Fruit fly (Drosophila melanogaster) whole organism, embryonic: ENCODE measurements around the gene Ythdc1.

Source experiments
- Awh ChIP-seq: fragments of 200-800 bp; sonication (Bioruptor generic); IDR thresholded peaks from 2 replicates; pipeline ENCODE4, ENCODE4 v1.3.6; 2022; ENCODE audit warnings: missing biosample characterization, missing genetic modification characterization
- Bgb ChIP-seq: fragments of 200-800 bp; sonication (Bioruptor generic); IDR thresholded peaks from 2 replicates; pipeline ENCODE4 v1.3.6; 2022; ENCODE audit warnings: missing biosample characterization, missing genetic modification characterization; ENCODE audit not compliant: partially characterized antibody
- BtbVII ChIP-seq: fragments of 200-800 bp; sonication (Bioruptor generic); optimal IDR thresholded peaks from 3 replicates; lab custom pipeline; 2017; ENCODE audit warnings: missing biosample characterization, mild to moderate bottlenecking, missing genetic modification characterization
- CG12769 ChIP-seq: fragments of 200-800 bp; sonication (Bioruptor generic); optimal IDR thresholded peaks from 2 replicates; lab custom pipeline; 2019; ENCODE audit warnings: missing biosample characterization, mild to moderate bottlenecking, missing genetic modification characterization, moderate library complexity
- CG13894 ChIP-seq: fragments of 200-800 bp; sonication (Bioruptor generic); optimal IDR thresholded peaks from 3 replicates; lab custom pipeline; 2018; ENCODE audit warnings: missing biosample characterization, mild to moderate bottlenecking, missing genetic modification characterization, moderate library complexity
- CG14441 ChIP-seq: fragments of 200-800 bp; sonication (Bioruptor generic); IDR thresholded peaks from 2 replicates; pipeline ENCODE4 v1.3.6; 2022; ENCODE audit warnings: missing biosample characterization, missing genetic modification characterization
- CG15696 ChIP-seq: fragments of 200-800 bp; sonication (Bioruptor generic); optimal IDR thresholded peaks from 2 replicates; lab custom pipeline; 2019; ENCODE audit warnings: missing biosample characterization, mild to moderate bottlenecking, missing genetic modification characterization, moderate library complexity
- CG16779 ChIP-seq: fragments of 200-800 bp; sonication (Bioruptor generic); IDR thresholded peaks from 2 replicates; pipeline ENCODE4 v1.3.6; 2022; ENCODE audit warnings: missing biosample characterization, missing genetic modification characterization
- CG17359 ChIP-seq: fragments of 200-800 bp; sonication (Bioruptor generic); optimal IDR thresholded peaks from 3 replicates; lab custom pipeline; 2018; ENCODE audit warnings: missing biosample characterization, mild to moderate bottlenecking, missing genetic modification characterization, moderate library complexity
- CG18599 ChIP-seq: fragments of 200-800 bp; sonication (Bioruptor generic); optimal IDR thresholded peaks from 3 replicates; lab custom pipeline; 2017; ENCODE audit warnings: missing biosample characterization, missing genetic modification characterization, mild to moderate bottlenecking, moderate library complexity, missing genetic modification reagents
- CG31224 ChIP-seq: fragments of 200-800 bp; sonication (Bioruptor generic); IDR thresholded peaks from 2 replicates; pipeline ENCODE4 v1.3.6; 2022; ENCODE audit warnings: missing biosample characterization, missing genetic modification characterization
- CG3281 ChIP-seq: fragments of 200-800 bp; sonication (Bioruptor generic); optimal IDR thresholded peaks from 3 replicates; lab custom pipeline; 2017; ENCODE audit warnings: missing biosample characterization, mild to moderate bottlenecking, missing genetic modification characterization
- CG34224 ChIP-seq: fragments of 200-800 bp; sonication (Bioruptor generic); IDR thresholded peaks from 3 replicates; pipeline ENCODE4 v1.3.6; 2022; ENCODE audit warnings: missing biosample characterization, missing genetic modification characterization; ENCODE audit not compliant: partially characterized antibody
- CG6175 ChIP-seq: fragments of 200-800 bp; sonication (Bioruptor generic); IDR thresholded peaks from 3 replicates; pipeline ENCODE4 v1.3.6; 2022; ENCODE audit warnings: missing biosample characterization, missing genetic modification characterization
- CG6689 ChIP-seq: fragments of 200-800 bp; sonication (Bioruptor generic); IDR thresholded peaks from 2 replicates; pipeline ENCODE4 v1.3.6; 2022; ENCODE audit warnings: missing biosample characterization, missing genetic modification characterization
- CG8290 ChIP-seq, 3 experiments: fragments of 200-800 bp; sonication (Bioruptor generic); optimal IDR thresholded peaks; 2 replicates each; lab custom pipeline; 2016 to 2019; ENCODE audit warnings: missing biosample characterization in 3 of 3, missing genetic modification characterization in 3 of 3, mild to moderate bottlenecking in 2 of 3, moderate library complexity in 1 of 3
- CG9437 ChIP-seq: fragments of 200-800 bp; sonication (Bioruptor generic); optimal IDR thresholded peaks from 2 replicates; lab custom pipeline; 2018; ENCODE audit warnings: missing biosample characterization, mild to moderate bottlenecking, missing genetic modification characterization
- Dp ChIP-seq: fragments of 200-800 bp; sonication (Bioruptor generic); optimal IDR thresholded peaks from 2 replicates; lab custom pipeline; 2018; ENCODE audit warnings: missing biosample characterization, mild to moderate bottlenecking, missing genetic modification characterization, moderate library complexity
- ERR ChIP-seq: fragments of 200-800 bp; sonication (Bioruptor generic); optimal IDR thresholded peaks from 2 replicates; lab custom pipeline; 2016; ENCODE audit warnings: missing biosample characterization, missing genetic modification characterization
- HLH4C ChIP-seq: fragments of 200-800 bp; sonication (Bioruptor generic); IDR thresholded peaks from 3 replicates; pipeline ENCODE4 v1.3.6; 2022; ENCODE audit warnings: missing biosample characterization, missing genetic modification characterization; ENCODE audit not compliant: partially characterized antibody
- HLHmδ ChIP-seq: fragments of 200-800 bp; sonication (Bioruptor generic); optimal IDR thresholded peaks from 2 replicates; lab custom pipeline; 2018; ENCODE audit warnings: missing biosample characterization, mild to moderate bottlenecking, missing genetic modification characterization, moderate library complexity
- Hey ChIP-seq: fragments of 200-800 bp; sonication (Bioruptor generic); optimal IDR thresholded peaks from 3 replicates; lab custom pipeline; 2018; ENCODE audit warnings: missing biosample characterization, mild to moderate bottlenecking, missing genetic modification characterization
- Med ChIP-seq: fragments of 200-800 bp; sonication (Bioruptor generic); peaks from one replicate; lab custom pipeline; 2016; ENCODE audit warnings: missing biosample characterization, missing genetic modification characterization, mild to moderate bottlenecking, inconsistent platforms, moderate library complexity
- Mrtf ChIP-seq: fragments of 200-800 bp; sonication (Bioruptor generic); IDR thresholded peaks from 3 replicates; pipeline ENCODE4 v1.3.6; 2022; ENCODE audit warnings: missing biosample characterization, missing genetic modification characterization
- Optix ChIP-seq: fragments of 200-800 bp; sonication (Bioruptor generic); IDR thresholded peaks from 3 replicates; pipeline ENCODE4 v1.3.6; 2022; ENCODE audit warnings: missing biosample characterization, missing genetic modification characterization
- Ptx1 ChIP-seq: fragments of 200-800 bp; sonication (Bioruptor generic); IDR thresholded peaks from 2 replicates; pipeline ENCODE4 v1.3.6; 2022; ENCODE audit warnings: missing biosample characterization, missing genetic modification characterization
- Rx ChIP-seq: fragments of 200-800 bp; sonication (Bioruptor generic); IDR thresholded peaks from 2 replicates; pipeline ENCODE4 v1.3.6; 2022; ENCODE audit warnings: missing biosample characterization, missing genetic modification characterization
- abd-A ChIP-seq: fragments of 200-800 bp; sonication (Bioruptor generic); optimal IDR thresholded peaks from 3 replicates; lab custom pipeline; 2019; ENCODE audit warnings: missing biosample characterization, mild to moderate bottlenecking, missing genetic modification characterization, moderate library complexity
- bsh ChIP-seq, 2 experiments: fragments of 200-800 bp; sonication (Bioruptor generic); optimal IDR thresholded peaks; 2 replicates each; lab custom pipeline; 2017 to 2018; ENCODE audit warnings: mild to moderate bottlenecking in 2 of 2, missing biosample characterization in 2 of 2, missing genetic modification characterization in 2 of 2, moderate library complexity in 1 of 2
- cg ChIP-seq: fragments of 200-800 bp; sonication (Bioruptor generic); optimal IDR thresholded peaks from 3 replicates; lab custom pipeline; 2019; ENCODE audit warnings: missing biosample characterization, mild to moderate bottlenecking, missing genetic modification characterization, moderate library complexity
- chinmo ChIP-seq: fragments of 200-800 bp; sonication (Bioruptor generic); IDR thresholded peaks from 4 replicates; pipeline ENCODE4 v1.3.6; 2022; ENCODE audit warnings: missing biosample characterization, missing genetic modification characterization; ENCODE audit not compliant: partially characterized antibody
- crol ChIP-seq: fragments of 200-800 bp; sonication (Bioruptor generic); IDR thresholded peaks from 2 replicates; pipeline ENCODE4 v1.3.6; 2022; ENCODE audit warnings: missing biosample characterization, missing genetic modification characterization
- dysf ChIP-seq: fragments of 200-800 bp; sonication (Bioruptor generic); IDR thresholded peaks from 3 replicates; pipeline ENCODE4 v1.3.6; 2022; ENCODE audit warnings: missing biosample characterization, missing genetic modification characterization
- gcm ChIP-seq: fragments of 200-800 bp; sonication (Bioruptor generic); optimal IDR thresholded peaks from 2 replicates; lab custom pipeline; 2019; ENCODE audit warnings: missing biosample characterization, mild to moderate bottlenecking, missing genetic modification characterization, moderate library complexity
- gsb-n ChIP-seq: fragments of 200-800 bp; sonication (Bioruptor generic); optimal IDR thresholded peaks from 3 replicates; lab custom pipeline; 2018; ENCODE audit warnings: missing biosample characterization, mild to moderate bottlenecking, missing genetic modification characterization
- hkb ChIP-seq, 2 experiments: fragments of 200-800 bp in 1 of 2; fragments of >200 bp in 1 of 2; sonication (Bioruptor generic) in 1 of 2; IDR thresholded peaks in 1 of 2; optimal IDR thresholded peaks in 1 of 2; 2 replicates each; pipeline versions ENCODE4 v1.3.6 to Lab custom; 2017 to 2022; ENCODE audit warnings: missing biosample characterization in 1 of 2, missing genetic modification characterization in 1 of 2
- jing ChIP-seq: fragments of 200-800 bp; sonication (Bioruptor generic); optimal IDR thresholded peaks from 2 replicates; lab custom pipeline; 2018; ENCODE audit warnings: missing biosample characterization, mild to moderate bottlenecking, missing genetic modification characterization
- kni ChIP-seq: fragments of 200-800 bp; sonication (Bioruptor generic); optimal IDR thresholded peaks from 3 replicates; lab custom pipeline; 2017; ENCODE audit warnings: mild to moderate bottlenecking, missing biosample characterization, missing genetic modification reagents, missing genetic modification characterization
- oc ChIP-seq: fragments of 200-800 bp; sonication (Bioruptor generic); optimal IDR thresholded peaks from 2 replicates; lab custom pipeline; 2018; ENCODE audit warnings: missing biosample characterization, mild to moderate bottlenecking, missing genetic modification characterization, moderate library complexity
- pan ChIP-seq, 4 experiments: fragments of >200 bp in 3 of 4; fragments of 200-800 bp in 1 of 4; sonication (Bioruptor generic) in 1 of 4; optimal IDR thresholded peaks in 3 of 4; IDR thresholded peaks in 1 of 4; 2 replicates each; pipeline versions ENCODE4 v1.3.6 to Lab custom; 2017 to 2022; ENCODE audit warnings: missing biosample characterization in 2 of 4, missing genetic modification characterization in 2 of 4, mixed read lengths in 1 of 4
- pho ChIP-seq: fragments of 200-800 bp; sonication (Bioruptor generic); optimal IDR thresholded peaks from 2 replicates; lab custom pipeline; 2016; ENCODE audit warnings: missing biosample characterization, missing genetic modification characterization
- pzg ChIP-seq: fragments of 200-800 bp; sonication (Bioruptor generic); optimal IDR thresholded peaks from 3 replicates; lab custom pipeline; 2018; ENCODE audit warnings: missing biosample characterization, mild to moderate bottlenecking, missing genetic modification characterization, moderate library complexity
- run ChIP-seq: fragments of 200-800 bp; sonication (Bioruptor generic); optimal IDR thresholded peaks from 3 replicates; lab custom pipeline; 2018; ENCODE audit warnings: missing biosample characterization, mild to moderate bottlenecking, missing genetic modification characterization
- sd ChIP-seq: fragments of 200-800 bp; sonication (Bioruptor generic); optimal IDR thresholded peaks from 3 replicates; lab custom pipeline; 2018; ENCODE audit warnings: missing biosample characterization, mild to moderate bottlenecking, missing genetic modification characterization, moderate library complexity
- sr ChIP-seq: fragments of 200-800 bp; sonication (Bioruptor generic); IDR thresholded peaks from 3 replicates; pipeline ENCODE4 v1.3.6; 2022; ENCODE audit warnings: missing biosample characterization, missing genetic modification characterization
- tna ChIP-seq: fragments of 200-800 bp; sonication (Bioruptor generic); IDR thresholded peaks from 2 replicates; pipeline ENCODE4 v1.3.6; 2022; ENCODE audit warnings: missing biosample characterization, missing genetic modification characterization; ENCODE audit not compliant: partially characterized antibody
- vvl ChIP-seq: fragments of 200-800 bp; sonication (Bioruptor generic); IDR thresholded peaks from 2 replicates; pipeline ENCODE4 v1.3.6; 2022; ENCODE audit warnings: missing biosample characterization, missing genetic modification characterization

Ythdc1 gene

dm6 chr3L:3383965-3384595 lies 10.1 kb upstream of the Ythdc1 start:
- TF ChIP-seq abd-A (peak; percentile 75), Bgb (GFP tag; lab: Robert Waterston, UW) (peak; percentile 9; the same call in 1 of the 2 replicates), tna (0 out of 2 replicates have a peak, but pooled peaks have one; percentile 13), Optix (0 out of 3 replicates have a peak, but pooled peaks have one; percentile 31), Ptx1 (no peak), Awh (GFP tag; lab: Robert Waterston, UW) (peak; percentile 39; the same call in 1 of the 2 replicates), Mrtf (GFP tag; lab: Robert Waterston, UW) (0 out of 3 replicates have a peak, but pooled peaks have one; percentile 12), CG6175 (GFP tag; lab: Robert Waterston, UW) (peak; percentile 75; the same call in 2 of the 3 replicates), gcm (no peak), chinmo (GFP tag; lab: Robert Waterston, UW) (peak; percentile 78; the same call in 1 of the 4 replicates), vvl (peak; percentile 45; the same call in 1 of the 2 replicates), pzg (GFP tag; lab: Kevin White, UChicago) (no peak), sd (peak; percentile 96), gsb-n (tag; lab: Kevin White, UChicago) (peak; percentile 72), run (tag; lab: Kevin White, UChicago) (peak; percentile 58), kni (peak; percentile 93), CG13894 (tag; lab: Kevin White, UChicago) (peak; percentile 96), CG12769 (tag; lab: Kevin White, UChicago) (peak; percentile 87), Med (peak; percentile 67), CG14441 (GFP tag; lab: Robert Waterston, UW) (no peak), oc (tag; lab: Kevin White, UChicago) (peak; percentile 81), pan (optimal IDR thresholded peaks at IDR 0.05; lab: Kevin White, UChicago) (no peak), pan (GFP tag; optimal IDR thresholded peaks at IDR 0.05 in 1 of 2, IDR thresholded peaks at IDR 0.05 in 1 of 2) (peak in 1 of 2 experiments; percentile 4), CG8290 (GFP tag; optimal IDR thresholded peaks at IDR 0.05; lab: Kevin White, UChicago) (no peak), CG8290 (tag; optimal IDR thresholded peaks at IDR 0.05; lab: Kevin White, UChicago) (peak in 1 of 2 experiments; percentile 46), CG34224 (GFP tag; lab: Robert Waterston, UW) (no peak), CG3281 (GFP tag; lab: Kevin White, UChicago) (no peak), crol (GFP tag; lab: Robert Waterston, UW) (peak; percentile 91), HLHmδ (GFP tag; lab: Kevin White, UChicago) (peak; percentile 57), sr (GFP tag; lab: Robert Waterston, UW) (peak; percentile 86; the same call in 2 of the 3 replicates)

dm6 chr3L:3382489-3382879 lies 8.5 kb upstream of the Ythdc1 start:
- TF ChIP-seq CG15696 (tag; lab: Kevin White, UChicago) = peak; percentile 86
- TF ChIP-seq CG9437 (GFP tag; lab: Kevin White, UChicago) = peak; percentile 69
- peak; percentile 43; the same call in 1 of the 2 replicates for TF ChIP-seq CG16779 (GFP tag; lab: Robert Waterston, UW)
- peak; percentile 73 for TF ChIP-seq ERR (GFP tag; lab: Kevin White, UChicago)
- peak; percentile 20 to 90 for TF ChIP-seq bsh (GFP tag; optimal IDR thresholded peaks at IDR 0.05; lab: Kevin White, UChicago)
- TF ChIP-seq jing (GFP tag; lab: Kevin White, UChicago) = peak; percentile 65
- peak; percentile 83 for TF ChIP-seq CG31224 (GFP tag; lab: Robert Waterston, UW)
- TF ChIP-seq Hey (tag; lab: Kevin White, UChicago) = no peak
- peak; percentile 87 for TF ChIP-seq CG18599 (GFP tag; lab: Kevin White, UChicago)
- peak; percentile 87 for TF ChIP-seq CG17359 (tag; lab: Kevin White, UChicago)
- peak; percentile 81 for TF ChIP-seq BtbVII
- TF ChIP-seq Dp (GFP tag; lab: Kevin White, UChicago) = no peak
- peak; percentile 35 for TF ChIP-seq kni
- TF ChIP-seq pho (GFP tag; lab: Kevin White, UChicago) = peak; percentile 83
- TF ChIP-seq HLH4C (GFP tag; lab: Robert Waterston, UW) = no peak
- TF ChIP-seq Rx (GFP tag; lab: Robert Waterston, UW) = peak; percentile 79
- no peak for TF ChIP-seq cg (GFP tag; lab: Kevin White, UChicago)
- peak; percentile 88 for TF ChIP-seq dysf
- TF ChIP-seq CG6689 (GFP tag; lab: Robert Waterston, UW) = peak; percentile 83
- no peak for TF ChIP-seq hkb (optimal IDR thresholded peaks at IDR 0.05; lab: Kevin White, UChicago)
- peak; percentile 88 for TF ChIP-seq hkb (GFP tag; IDR thresholded peaks at IDR 0.05; lab: Robert Waterston, UW)
